Fruit fly (Drosophila melanogaster) whole organism, embryonic: ENCODE data around the gene Hrb98DE.

Experiments used
- Antp ChIP-seq: fragments of 200-800 bp; sonication (Bioruptor generic); optimal IDR thresholded peaks from 3 replicates; lab custom pipeline; 2016; ENCODE audit warnings: missing biosample characterization, missing genetic modification characterization
- Atf3 ChIP-seq: fragments of 200-800 bp; sonication (Bioruptor generic); optimal IDR thresholded peaks from 3 replicates; lab custom pipeline; 2016; ENCODE audit warnings: missing biosample characterization, missing genetic modification characterization
- B-H2 ChIP-seq: fragments of 200-800 bp; sonication (Bioruptor generic); optimal IDR thresholded peaks from 2 replicates; lab custom pipeline; 2018; ENCODE audit warnings: missing biosample characterization, mild to moderate bottlenecking, missing genetic modification characterization
- BEAF-32 ChIP-seq: fragments of 200-800 bp; sonication (Bioruptor generic); optimal IDR thresholded peaks from 3 replicates; lab custom pipeline; 2017; ENCODE audit warnings: missing biosample characterization, missing genetic modification characterization, mild to moderate bottlenecking, moderate library complexity, missing genetic modification reagents
- CG10147 ChIP-seq: fragments of 200-800 bp; sonication (Bioruptor generic); optimal IDR thresholded peaks from 2 replicates; lab custom pipeline; 2019; ENCODE audit warnings: missing biosample characterization, mild to moderate bottlenecking, missing genetic modification characterization, moderate library complexity
- CG12391 ChIP-seq: fragments of 200-800 bp; sonication (Bioruptor generic); optimal IDR thresholded peaks from 3 replicates; lab custom pipeline; 2018; ENCODE audit warnings: missing biosample characterization, mild to moderate bottlenecking, missing genetic modification characterization, moderate library complexity
- CG13123 ChIP-seq: fragments of 200-800 bp; sonication (Bioruptor generic); optimal IDR thresholded peaks from 2 replicates; lab custom pipeline; 2016; ENCODE audit warnings: missing biosample characterization, missing genetic modification characterization
- CG17829 ChIP-seq: fragments of 200-800 bp; optimal IDR thresholded peaks from 2 replicates; lab custom pipeline; 2019; ENCODE audit warnings: missing biosample characterization, mild to moderate bottlenecking, missing genetic modification characterization, moderate library complexity
- CG18476 ChIP-seq: fragments of 200-800 bp; sonication (Bioruptor generic); optimal IDR thresholded peaks from 2 replicates; lab custom pipeline; 2016; ENCODE audit warnings: missing biosample characterization, mild to moderate bottlenecking, missing genetic modification characterization
- CG18599 ChIP-seq: fragments of 200-800 bp; sonication (Bioruptor generic); optimal IDR thresholded peaks from 3 replicates; lab custom pipeline; 2017; ENCODE audit warnings: missing biosample characterization, missing genetic modification characterization, mild to moderate bottlenecking, moderate library complexity, missing genetic modification reagents
- CG2678 ChIP-seq: fragments of 200-800 bp; sonication (Bioruptor generic); optimal IDR thresholded peaks from 3 replicates; lab custom pipeline; 2019; ENCODE audit warnings: missing biosample characterization, mild to moderate bottlenecking, missing genetic modification characterization, moderate library complexity
- CG2712 ChIP-seq: fragments of 200-800 bp; optimal IDR thresholded peaks from 3 replicates; lab custom pipeline; 2019; ENCODE audit warnings: missing biosample characterization, mild to moderate bottlenecking, missing genetic modification characterization, moderate library complexity
- CG2889 ChIP-seq: fragments of 200-800 bp; sonication (Bioruptor generic); IDR thresholded peaks from 3 replicates; pipeline ENCODE4 v1.3.6; 2022; ENCODE audit warnings: missing biosample characterization, missing genetic modification characterization
- CG3065 ChIP-seq: fragments of 200-800 bp; sonication (Bioruptor generic); optimal IDR thresholded peaks from 2 replicates; lab custom pipeline; 2016; ENCODE audit warnings: missing biosample characterization, missing genetic modification characterization
- CG34376 ChIP-seq: fragments of 200-800 bp; sonication (Bioruptor generic); optimal IDR thresholded peaks from 2 replicates; lab custom pipeline; 2018; ENCODE audit warnings: missing biosample characterization, mild to moderate bottlenecking, missing genetic modification characterization
- CG4404 ChIP-seq: fragments of 200-800 bp; sonication (Bioruptor generic); IDR thresholded peaks from 2 replicates; pipeline ENCODE4 v1.3.6; 2022; ENCODE audit warnings: missing biosample characterization, missing genetic modification characterization
- CG4424 ChIP-seq: fragments of 200-800 bp; sonication (Bioruptor generic); optimal IDR thresholded peaks from 3 replicates; lab custom pipeline; 2016; ENCODE audit warnings: missing biosample characterization, missing genetic modification characterization
- CG4707 ChIP-seq: fragments of 200-800 bp; sonication (Bioruptor generic); optimal IDR thresholded peaks from 2 replicates; lab custom pipeline; 2018; ENCODE audit warnings: missing biosample characterization, mild to moderate bottlenecking, missing genetic modification characterization, moderate library complexity
- CG4730 ChIP-seq: fragments of 200-800 bp; sonication (Bioruptor generic); IDR thresholded peaks from 2 replicates; pipeline ENCODE4 v1.3.6; 2022; ENCODE audit warnings: missing biosample characterization, missing genetic modification characterization
- CG8089 ChIP-seq: fragments of 200-800 bp; sonication (Bioruptor generic); optimal IDR thresholded peaks from 3 replicates; lab custom pipeline; 2016; ENCODE audit warnings: missing biosample characterization, missing genetic modification characterization
- CG8359 ChIP-seq: fragments of 200-800 bp; sonication (Bioruptor generic); optimal IDR thresholded peaks from 2 replicates; lab custom pipeline; 2017; ENCODE audit warnings: missing biosample characterization, mild to moderate bottlenecking, missing genetic modification characterization, borderline replicate concordance
- CG9797 ChIP-seq: fragments of 200-800 bp; sonication (Bioruptor generic); optimal IDR thresholded peaks from 3 replicates; lab custom pipeline; 2018; ENCODE audit warnings: missing biosample characterization, mild to moderate bottlenecking, missing genetic modification characterization
- Camta ChIP-seq: fragments of 200-800 bp; sonication (Bioruptor generic); optimal IDR thresholded peaks from 2 replicates; lab custom pipeline; 2016; ENCODE audit warnings: missing biosample characterization, missing genetic modification characterization
- D19A ChIP-seq: fragments of 200-800 bp; optimal IDR thresholded peaks from 3 replicates; lab custom pipeline; 2019; ENCODE audit warnings: missing biosample characterization, mild to moderate bottlenecking, missing genetic modification characterization, moderate library complexity
- Dp ChIP-seq: fragments of 200-800 bp; sonication (Bioruptor generic); optimal IDR thresholded peaks from 2 replicates; lab custom pipeline; 2018; ENCODE audit warnings: missing biosample characterization, mild to moderate bottlenecking, missing genetic modification characterization, moderate library complexity
- HLH54F ChIP-seq: fragments of 200-800 bp; sonication (Bioruptor generic); optimal IDR thresholded peaks from 3 replicates; lab custom pipeline; 2016; ENCODE audit warnings: missing biosample characterization, missing genetic modification characterization
- Hmr ChIP-seq: fragments of 200-800 bp; sonication (Bioruptor generic); optimal IDR thresholded peaks from 3 replicates; lab custom pipeline; 2017; ENCODE audit warnings: mild to moderate bottlenecking, missing biosample characterization, missing genetic modification reagents, missing genetic modification characterization
- Hsf ChIP-seq: fragments of 200-800 bp; sonication (Bioruptor generic); optimal IDR thresholded peaks from 3 replicates; lab custom pipeline; 2016; ENCODE audit warnings: missing biosample characterization, missing genetic modification characterization
- Max ChIP-seq: fragments of 200-800 bp; sonication (Bioruptor generic); optimal IDR thresholded peaks from 2 replicates; lab custom pipeline; 2016; ENCODE audit warnings: missing biosample characterization, mild to moderate bottlenecking, missing genetic modification characterization
- Mes4 ChIP-seq: fragments of 200-800 bp; sonication (Bioruptor generic); optimal IDR thresholded peaks from 2 replicates; lab custom pipeline; 2016; ENCODE audit warnings: missing biosample characterization, missing genetic modification characterization
- NfI ChIP-seq: fragments of 200-800 bp; sonication (Bioruptor generic); optimal IDR thresholded peaks from 3 replicates; lab custom pipeline; 2018; ENCODE audit warnings: missing biosample characterization, mild to moderate bottlenecking, missing genetic modification characterization, moderate library complexity
- Ravus ChIP-seq: fragments of 200-800 bp; sonication (Bioruptor generic); IDR thresholded peaks from 2 replicates; pipeline ENCODE4 v1.3.6; 2022; ENCODE audit warnings: missing biosample characterization, missing genetic modification characterization
- bab2 ChIP-seq: fragments of 200-800 bp; sonication (Bioruptor generic); optimal IDR thresholded peaks from 2 replicates; lab custom pipeline; 2016; ENCODE audit warnings: missing biosample characterization, missing genetic modification characterization
- dan ChIP-seq: fragments of 200-800 bp; sonication (Bioruptor generic); IDR thresholded peaks from 2 replicates; pipeline ENCODE4 v1.3.6; 2022; ENCODE audit warnings: missing biosample characterization, missing genetic modification characterization
- danr ChIP-seq: fragments of 200-800 bp; sonication (Bioruptor generic); IDR thresholded peaks from 2 replicates; pipeline ENCODE4 v1.3.6; 2022; ENCODE audit warnings: missing biosample characterization, missing genetic modification characterization
- emc ChIP-seq: fragments of 200-800 bp; sonication (Bioruptor generic); optimal IDR thresholded peaks from 2 replicates; lab custom pipeline; 2016; ENCODE audit warnings: missing biosample characterization, missing genetic modification characterization
- ewg ChIP-seq: fragments of 200-800 bp; sonication (Bioruptor generic); optimal IDR thresholded peaks from 3 replicates; lab custom pipeline; 2017; ENCODE audit warnings: mild to moderate bottlenecking, missing biosample characterization, missing genetic modification reagents, missing genetic modification characterization
- gcm2 ChIP-seq: fragments of 200-800 bp; sonication (Bioruptor generic); optimal IDR thresholded peaks from 2 replicates; lab custom pipeline; 2016; ENCODE audit warnings: missing biosample characterization, missing genetic modification characterization
- gro ChIP-seq: fragments of 200-800 bp; sonication (Bioruptor generic); optimal IDR thresholded peaks from 2 replicates; lab custom pipeline; 2016; ENCODE audit warnings: missing biosample characterization, missing genetic modification characterization
- ham ChIP-seq: fragments of 200-800 bp; sonication (Bioruptor generic); IDR thresholded peaks from 2 replicates; pipeline ENCODE4 v1.3.6; 2022; ENCODE audit warnings: missing biosample characterization, missing genetic modification characterization
- lola ChIP-seq, 3 experiments: fragments of >200 bp in 2 of 3; fragments of 200-800 bp in 1 of 3; sonication (Bioruptor generic) in 1 of 3; optimal IDR thresholded peaks; 2 replicates each; lab custom pipeline; 2017 to 2019; ENCODE audit warnings: missing biosample characterization in 3 of 3, missing genetic modification characterization in 3 of 3, mild to moderate bottlenecking in 1 of 3, moderate library complexity in 1 of 3
- ranshi ChIP-seq: fragments of 200-800 bp; sonication (Bioruptor generic); IDR thresholded peaks from 2 replicates; pipeline ENCODE4 v1.3.6; 2022; ENCODE audit warnings: missing biosample characterization, missing genetic modification characterization
- seq ChIP-seq: fragments of 200-800 bp; sonication (Bioruptor generic); IDR thresholded peaks from 2 replicates; pipeline ENCODE4 v1.3.6; 2022; ENCODE audit warnings: missing biosample characterization, missing genetic modification characterization
- shn ChIP-seq: fragments of 200-800 bp; sonication (Bioruptor generic); optimal IDR thresholded peaks from 3 replicates; lab custom pipeline; 2016; ENCODE audit warnings: missing biosample characterization, missing genetic modification characterization
- tgo ChIP-seq: fragments of 200-800 bp; sonication (Bioruptor generic); IDR thresholded peaks from 3 replicates; pipeline ENCODE4 v1.3.6; 2022; ENCODE audit warnings: missing biosample characterization, missing genetic modification characterization
- trem ChIP-seq: fragments of 200-800 bp; optimal IDR thresholded peaks from 3 replicates; lab custom pipeline; 2019; ENCODE audit warnings: missing biosample characterization, mild to moderate bottlenecking, missing genetic modification characterization, moderate library complexity
- vfl ChIP-seq: fragments of 200-800 bp; sonication (Bioruptor generic); optimal IDR thresholded peaks from 2 replicates; lab custom pipeline; 2016; ENCODE audit warnings: missing biosample characterization, missing genetic modification characterization
- zen2 ChIP-seq: fragments of 200-800 bp; sonication (Bioruptor generic); IDR thresholded peaks from 3 replicates; pipeline ENCODE4 v1.3.6; 2022; ENCODE audit warnings: missing biosample characterization, missing genetic modification characterization; ENCODE audit not compliant: partially characterized antibody

The Hrb98DE gene

dm6 chr3R:28585076-28585821 lies 14.4 kb upstream of the Hrb98DE start, which contains the start of gene fkh (continued):
- TF ChIP-seq seq (GFP tag; lab: Robert Waterston, UW) (peak; percentile 97), Hsf (GFP tag; lab: Kevin White, UChicago) (peak; percentile 56), lola (GFP tag; optimal IDR thresholded peaks at IDR 0.05; lab: Kevin White, UChicago) (peak in 1 of 3 experiments; percentile 70), zen2 (GFP tag; lab: Robert Waterston, UW) (peak; percentile 48; the same call in 1 of the 3 replicates), D19A (tag; lab: Kevin White, UChicago) (peak; percentile 51), ham (GFP tag; lab: Robert Waterston, UW) (peak; percentile 61; the same call in 1 of the 2 replicates), emc (GFP tag; lab: Kevin White, UChicago) (peak; percentile 74), Antp (GFP tag; lab: Kevin White, UChicago) (peak; percentile 88), CG13123 (peak; percentile 96), CG4707 (GFP tag; lab: Kevin White, UChicago) (peak; percentile 79), CG18599 (GFP tag; lab: Kevin White, UChicago) (peak; percentile 99), shn (GFP tag; lab: Kevin White, UChicago) (peak; percentile 84), Camta (GFP tag; lab: Kevin White, UChicago) (peak; percentile 90), CG2712 (tag; lab: Kevin White, UChicago) (peak; percentile 62), CG9797 (GFP tag; lab: Kevin White, UChicago) (peak; percentile 33), ewg (GFP tag; lab: Kevin White, UChicago) (peak; percentile 97), CG2678 (tag; lab: Kevin White, UChicago) (peak; percentile 90), CG2889 (GFP tag; lab: Robert Waterston, UW) (peak; percentile 43; the same call in 1 of the 3 replicates), vfl (peak; percentile 83), HLH54F (GFP tag; lab: Kevin White, UChicago) (peak; percentile 81), CG8359 (GFP tag; lab: Kevin White, UChicago) (peak; percentile 83), bab2 (GFP tag; lab: Kevin White, UChicago) (peak; percentile 89), trem (tag; lab: Kevin White, UChicago) (peak; percentile 34), CG3065 (GFP tag; lab: Kevin White, UChicago) (peak; percentile 90), CG4730 (GFP tag; lab: Robert Waterston, UW) (peak; percentile 37; the same call in 1 of the 2 replicates), CG4404 (peak; percentile 37; the same call in 1 of the 2 replicates), gro (GFP tag; lab: Kevin White, UChicago) (no peak), gcm2 (GFP tag; lab: Kevin White, UChicago) (peak; percentile 12), CG17829 (tag; lab: Kevin White, UChicago) (peak; percentile 73), Mes4 (GFP tag; lab: Kevin White, UChicago) (peak; percentile 89), NfI (GFP tag; lab: Kevin White, UChicago) (peak; percentile 76), tgo (GFP tag; lab: Robert Waterston, UW) (no peak; the same call in 2 of the 3 replicates), Ravus (GFP tag; lab: Robert Waterston, UW) (no peak), CG12391 (tag; lab: Kevin White, UChicago) (peak; percentile 36), CG34376 (peak; percentile 96), CG8089 (GFP tag; lab: Kevin White, UChicago) (peak; percentile 89), Atf3 (GFP tag; lab: Kevin White, UChicago) (peak; percentile 65), ranshi (GFP tag; lab: Robert Waterston, UW) (peak; percentile 81), CG18476 (peak; percentile 92), danr (GFP tag; lab: Robert Waterston, UW) (peak; percentile 62; the same call in 1 of the 2 replicates), Max (GFP tag; lab: Kevin White, UChicago) (peak; percentile 88), BEAF-32 (GFP tag; lab: Kevin White, UChicago) (peak; percentile 11), CG10147 (GFP tag; lab: Kevin White, UChicago) (peak; percentile 39), Hmr (GFP tag; lab: Kevin White, UChicago) (peak; percentile 99), CG4424 (GFP tag; lab: Kevin White, UChicago) (peak; percentile 73), B-H2 (peak; percentile 95), Dp (GFP tag; lab: Kevin White, UChicago) (peak; percentile 9), dan (GFP tag; lab: Robert Waterston, UW) (no peak)
